Comparison of ENCODE assay signal across 3 worm cellular contexts in the genomic region with DNA sequence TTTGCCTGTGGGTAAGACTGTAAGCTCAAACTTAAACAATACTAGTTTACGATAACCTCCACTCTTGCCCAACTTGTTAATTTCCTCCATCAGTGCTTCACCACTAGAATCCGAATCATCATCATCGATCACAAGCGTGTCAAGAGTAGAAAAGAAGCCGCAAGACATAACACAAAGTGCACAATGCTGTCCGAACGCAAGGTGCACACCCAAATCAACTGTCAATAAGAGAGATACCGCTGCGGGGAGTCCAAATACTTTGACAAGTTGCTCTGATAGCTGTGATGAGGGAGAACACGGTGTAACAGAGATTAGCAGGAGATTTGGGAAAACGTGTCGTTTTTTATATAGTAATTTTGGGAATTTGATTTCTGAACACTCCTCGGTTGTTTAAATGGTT.
TF ChIP-seq lines count a peak whose summit lies in the region.

No protein-coding gene starts in this region.

TF ChIP-seq in whole organism, L4 larva, 104 proteins besides CTCF, POLR2A, EP300 and RAD21:
- TF ChIP-seq aha-1 (tag; lab: Kevin White, UChicago) (peak; percentile 14), Y105C5A.15 (GFP tag; IDR thresholded peaks at IDR 0.05; lab: Robert Waterston, UW) (no peak), unc-62 (GFP tag; optimal IDR thresholded peaks at IDR 0.05 in 1 of 2; lab: Kevin White, UChicago) (peak in 1 of 2 experiments; percentile 88), unc-62 (tag; optimal IDR thresholded peaks at IDR 0.05; lab: Kevin White, UChicago) (no peak)

TF ChIP-seq in whole organism, late embryonic, 69 proteins besides CTCF, POLR2A, EP300 and RAD21:
- TF ChIP-seq ztf-16 (tag; optimal IDR thresholded peaks at IDR 0.05; lab: Kevin White, UChicago): no peak
- peak; percentile 80 for TF ChIP-seq unc-55 (GFP tag; optimal IDR thresholded peaks at IDR 0.05; lab: Kevin White, UChicago)
- no peak for TF ChIP-seq pqm-1 (tag; optimal IDR thresholded peaks at IDR 0.05; lab: Kevin White, UChicago)
- TF ChIP-seq ref-2 (tag; optimal IDR thresholded peaks at IDR 0.05; lab: Kevin White, UChicago): no peak
- TF ChIP-seq ceh-34 (tag; optimal IDR thresholded peaks at IDR 0.05; lab: Kevin White, UChicago): no peak

TF ChIP-seq in whole organism, mixed stage, embryonic, 35 proteins besides CTCF, POLR2A, EP300 and RAD21:
- TF ChIP-seq unc-62 (GFP tag; optimal IDR thresholded peaks at IDR 0.05; lab: Kevin White, UChicago): peak; percentile 72
- no peak for TF ChIP-seq sem-2 (GFP tag; optimal IDR thresholded peaks at IDR 0.05; lab: Kevin White, UChicago)
- no peak for TF ChIP-seq lin-13 (tag; optimal IDR thresholded peaks at IDR 0.05; lab: Kevin White, UChicago)
- no peak for TF ChIP-seq nhr-2 (tag; optimal IDR thresholded peaks at IDR 0.05; lab: Kevin White, UChicago)
- TF ChIP-seq flh-1 (GFP tag; optimal IDR thresholded peaks at IDR 0.05; lab: Kevin White, UChicago): no peak
- TF ChIP-seq ceh-43 (GFP tag; optimal IDR thresholded peaks at IDR 0.05; lab: Kevin White, UChicago): no peak
- no peak for TF ChIP-seq bed-3 (GFP tag; optimal IDR thresholded peaks at IDR 0.05; lab: Kevin White, UChicago)
- TF ChIP-seq nhr-12 (tag; optimal IDR thresholded peaks at IDR 0.05; lab: Kevin White, UChicago): no peak
- TF ChIP-seq zip-8 (tag; optimal IDR thresholded peaks at IDR 0.05; lab: Kevin White, UChicago): no peak
- no peak for TF ChIP-seq drap-1 (GFP tag; optimal IDR thresholded peaks at IDR 0.05; lab: Kevin White, UChicago)
- no peak for TF ChIP-seq nhr-76 (tag; optimal IDR thresholded peaks at IDR 0.05; lab: Kevin White, UChicago)
- peak; percentile 67 for TF ChIP-seq hlh-1 (tag; optimal IDR thresholded peaks at IDR 0.05; lab: Kevin White, UChicago)
- no peak for TF ChIP-seq lsy-2 (tag; optimal IDR thresholded peaks at IDR 0.05; lab: Kevin White, UChicago)
- TF ChIP-seq unc-39 (tag; optimal IDR thresholded peaks at IDR 0.05; lab: Kevin White, UChicago): no peak
- no peak for TF ChIP-seq pha-4 (tag; optimal IDR thresholded peaks at IDR 0.05; lab: Kevin White, UChicago)
